Fruit fly (Drosophila melanogaster): Measurements from ENCODE around the gene PH4alphaMP.

DNA sequence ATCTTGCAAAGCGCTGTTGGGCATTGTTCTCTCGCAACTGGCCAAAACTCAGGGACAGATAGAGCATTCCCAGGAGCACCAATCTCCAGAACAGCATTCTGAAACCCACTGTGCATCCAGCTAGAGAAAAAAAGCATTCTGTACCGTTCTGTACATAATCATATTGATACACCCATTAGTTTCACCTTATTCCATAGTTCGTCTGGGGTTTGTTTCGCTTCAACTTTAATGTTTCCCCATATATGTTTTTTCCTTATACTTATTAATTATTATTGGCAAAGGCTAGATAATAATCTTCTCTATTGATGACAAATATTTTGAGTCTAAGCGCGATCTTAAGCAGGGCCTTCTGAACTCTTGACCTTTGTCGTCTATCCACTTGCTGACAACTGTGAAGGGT lies 16.2 kb upstream of the PH4alphaMP start, which contains the start of gene PH4alphaNE2:
- TF ChIP-seq sc (optimal IDR thresholded peaks at IDR 0.05), result no peak
- TF ChIP-seq sc (GFP tag; optimal IDR thresholded peaks at IDR 0.05), result no peak
- TF ChIP-seq CG13424 (tag; optimal IDR thresholded peaks at IDR 0.05), result no peak
- no peak for TF ChIP-seq ranshi (GFP tag; IDR thresholded peaks at IDR 0.05)
- TF ChIP-seq CG30403 (GFP tag; optimal IDR thresholded peaks at IDR 0.05), result no peak
- TF ChIP-seq vnd (GFP tag; IDR thresholded peaks at IDR 0.05; ENCODE audit: partially characterized antibody), result no peak
- TF ChIP-seq wor (GFP tag; IDR thresholded peaks at IDR 0.05), result no peak
- no peak for TF ChIP-seq sisA (GFP tag; IDR thresholded peaks at IDR 0.05)
- no peak for TF ChIP-seq Gsc (GFP tag; IDR thresholded peaks at IDR 0.05)
- TF ChIP-seq CG6683 (GFP tag; optimal IDR thresholded peaks at IDR 0.05), result no peak
- no peak for TF ChIP-seq usp (GFP tag; optimal IDR thresholded peaks at IDR 0.05)
